Worm (Caenorhabditis elegans) whole organism, early embryonic: ENCODE measurements around the gene immt-1.

Source experiments
- B0310.2 ChIP-seq: sonication (generic microtip); optimal IDR thresholded peaks from 2 replicates; lab custom pipeline; 2016; ENCODE audit warnings: mild to moderate bottlenecking, missing genetic modification characterization, missing compliant biosample characterization
- aly-1 ChIP-seq: sonication (generic microtip); optimal IDR thresholded peaks from 2 replicates; lab custom pipeline; 2016; ENCODE audit warnings: missing genetic modification characterization, missing compliant biosample characterization
- ama-1 ChIP-seq: fragments of 150-350 bp; optimal IDR thresholded peaks from 2 replicates; lab custom pipeline; 2014
- ceh-13 ChIP-seq: fragments of 200-800 bp; sonication (Bioruptor generic); optimal IDR thresholded peaks from 2 replicates; lab custom pipeline; 2018; ENCODE audit warnings: mild to moderate bottlenecking, missing genetic modification characterization, missing compliant biosample characterization
- ceh-36 ChIP-seq: sonication (generic microtip); optimal IDR thresholded peaks from 2 replicates; lab custom pipeline; 2016; ENCODE audit warnings: missing genetic modification characterization, inconsistent platforms, missing compliant biosample characterization
- ets-7 ChIP-seq: sonication (generic microtip); optimal IDR thresholded peaks from 2 replicates; lab custom pipeline; 2016; ENCODE audit warnings: missing genotype, missing genetic modification characterization, missing compliant biosample characterization
- flt-1 ChIP-seq: fragments of 200-800 bp; sonication (Bioruptor generic); IDR thresholded peaks from 2 replicates; pipeline ENCODE4 v1.3.6; 2022; ENCODE audit warnings: missing genetic modification characterization, missing compliant biosample characterization
- tbx-11 ChIP-seq: fragments of 200-800 bp; sonication (Bioruptor generic); IDR thresholded peaks from 2 replicates; pipeline ENCODE4 v1.3.6; 2022; ENCODE audit warnings: missing genetic modification characterization, missing compliant biosample characterization
- tra-4 ChIP-seq: sonication (generic microtip); optimal IDR thresholded peaks from 2 replicates; lab custom pipeline; 2017; ENCODE audit warnings: missing genetic modification characterization, missing compliant biosample characterization

DNA sequence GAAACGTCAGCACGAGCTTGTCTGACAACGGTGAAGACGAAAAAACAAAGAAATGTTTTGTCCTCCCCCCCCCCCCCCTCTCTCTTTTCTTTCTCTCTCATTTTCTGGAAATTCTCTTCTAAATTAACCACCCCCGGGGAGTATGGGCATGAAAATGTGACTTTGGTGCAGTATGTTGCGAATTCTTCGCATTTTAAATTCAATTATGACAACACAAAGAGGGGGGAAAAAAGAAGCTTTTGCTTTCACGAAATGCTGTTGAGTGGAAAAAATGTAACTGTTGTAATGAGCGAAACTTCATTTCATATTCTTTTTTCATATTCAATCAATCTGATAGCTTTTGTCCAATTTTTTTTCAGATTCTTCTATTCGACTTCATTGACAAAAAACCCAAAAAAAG, 32.6 kb downstream of the immt-1 start:
- TF ChIP-seq ama-1 (lab: Kevin White, UChicago) (no peak), aly-1 (tag; lab: Kevin White, UChicago) (no peak), ceh-36 (tag; lab: Kevin White, UChicago) (no peak), ets-7 (tag; lab: Kevin White, UChicago) (no peak), flt-1 (GFP tag; lab: Robert Waterston, UW) (no peak), B0310.2 (tag; lab: Kevin White, UChicago) (no peak), tra-4 (no peak), ceh-13 (no peak), tbx-11 (GFP tag; lab: Robert Waterston, UW) (no peak)
